Fruit fly (Drosophila melanogaster): Measurements from ENCODE around the gene FMRFaR.

The FMRFaR gene

DNA sequence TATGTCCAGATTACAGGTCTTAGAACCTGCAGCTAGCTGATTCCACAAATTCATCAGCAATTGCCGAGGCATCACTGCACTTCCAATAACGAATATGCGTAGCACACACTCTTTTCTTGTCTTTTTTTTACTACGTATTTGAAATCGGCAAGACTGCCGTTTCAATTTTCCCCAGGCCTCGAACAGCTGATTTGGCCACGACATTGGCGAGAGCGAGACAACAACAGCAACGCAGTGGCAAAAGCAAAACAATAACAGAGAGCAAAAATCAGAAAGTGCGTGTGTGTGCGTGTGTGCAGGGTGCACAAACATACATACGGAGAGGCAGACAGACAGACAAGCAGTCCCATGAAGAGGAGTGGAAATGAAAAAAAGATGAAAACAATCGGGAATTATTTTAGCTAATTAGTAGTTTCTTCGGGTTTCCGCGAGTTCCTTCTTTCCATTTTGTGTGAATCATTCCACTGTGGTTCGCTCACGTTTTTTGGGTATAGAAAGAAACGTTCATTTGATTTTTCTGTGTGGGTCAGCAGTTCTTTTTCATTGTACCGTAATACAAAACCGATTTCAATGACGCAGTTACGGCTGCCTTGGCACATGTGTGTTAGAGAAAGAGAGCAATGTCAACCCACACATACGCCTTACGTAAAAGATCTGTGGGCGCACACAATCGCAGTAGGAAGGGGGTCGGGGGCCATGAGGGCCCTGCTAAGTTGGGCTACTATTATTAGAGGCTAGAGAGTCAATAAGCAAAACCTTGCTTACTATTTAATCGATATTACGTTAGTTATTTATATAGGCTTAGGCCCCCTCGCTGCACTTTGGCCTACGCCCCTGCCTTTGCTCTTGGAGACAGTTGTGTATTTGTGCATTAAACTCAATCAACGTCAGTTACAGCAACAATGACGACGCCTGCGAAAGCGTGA, 58.8 kb downstream of the FMRFaR start (continued):
- no peak for TF ChIP-seq tna (GFP tag; IDR thresholded peaks at IDR 0.05; ENCODE audit: partially characterized antibody)
- TF ChIP-seq CG15011 (GFP tag; optimal IDR thresholded peaks at IDR 0.05), result peak; percentile 97
- TF ChIP-seq CG34422 (GFP tag; IDR thresholded peaks at IDR 0.05), result peak; percentile 99
- TF ChIP-seq Hand (GFP tag; optimal IDR thresholded peaks at IDR 0.05), result peak; percentile 95
- no peak for TF ChIP-seq CG6791 (GFP tag; IDR thresholded peaks at IDR 0.05; ENCODE audit: partially characterized antibody)
- TF ChIP-seq Dip3 (GFP tag; optimal IDR thresholded peaks at IDR 0.05), result peak; percentile 99
- peak; percentile 97 for TF ChIP-seq HmgD (GFP tag; optimal IDR thresholded peaks at IDR 0.05)
- TF ChIP-seq p53 (GFP tag; optimal IDR thresholded peaks at IDR 0.05), result peak; percentile 97
- peak; percentile 96 to 97 for TF ChIP-seq bsh (GFP tag; optimal IDR thresholded peaks at IDR 0.05)
- peak; percentile 97 for TF ChIP-seq sim (GFP tag; IDR thresholded peaks at IDR 0.05)
- TF ChIP-seq Dbx (GFP tag; IDR thresholded peaks at IDR 0.05), result peak; percentile 99
- peak; percentile 81 for TF ChIP-seq Nf-YC (tag; optimal IDR thresholded peaks at IDR 0.05)
- TF ChIP-seq peb (GFP tag; IDR thresholded peaks at IDR 0.05), result peak; percentile 97
- peak; percentile 97 for TF ChIP-seq ham (GFP tag; IDR thresholded peaks at IDR 0.05)
- peak; percentile 96 for TF ChIP-seq disco-r (GFP tag; optimal IDR thresholded peaks at IDR 0.05)
- TF ChIP-seq Xbp1 (GFP tag; optimal IDR thresholded peaks at IDR 0.05), result peak; percentile 99
- TF ChIP-seq bbx (GFP tag; IDR thresholded peaks at IDR 0.05; ENCODE audit: partially characterized antibody), result no peak
- TF ChIP-seq pzg (GFP tag; optimal IDR thresholded peaks at IDR 0.05), result peak; percentile 35
- TF ChIP-seq mam (GFP tag; optimal IDR thresholded peaks at IDR 0.05), result peak; percentile 99
- peak; percentile 98 for TF ChIP-seq crc (GFP tag; optimal IDR thresholded peaks at IDR 0.05)
- peak; percentile 99 for TF ChIP-seq lbe (GFP tag; optimal IDR thresholded peaks at IDR 0.05)
- TF ChIP-seq cato (GFP tag; optimal IDR thresholded peaks at IDR 0.05; ENCODE audit: borderline replicate concordance), result peak; percentile 97
- peak; percentile 97 for TF ChIP-seq CG4282 (GFP tag; optimal IDR thresholded peaks at IDR 0.05)
- TF ChIP-seq pros (GFP tag; optimal IDR thresholded peaks at IDR 0.05), result no peak
- TF ChIP-seq CG4328 (GFP tag; optimal IDR thresholded peaks at IDR 0.05), result peak; percentile 95
- TF ChIP-seq CG3995 (GFP tag; optimal IDR thresholded peaks at IDR 0.05), result peak; percentile 86
- TF ChIP-seq CG7556 (GFP tag; optimal IDR thresholded peaks at IDR 0.05), result peak; percentile 97
- peak; percentile 98 for TF ChIP-seq CG9817 (tag; optimal IDR thresholded peaks at IDR 0.05)
- TF ChIP-seq CG2678 (tag; optimal IDR thresholded peaks at IDR 0.05), result peak; percentile 98
- peak; percentile 97 for TF ChIP-seq CG12391 (tag; optimal IDR thresholded peaks at IDR 0.05)
- TF ChIP-seq CG14710 (tag; optimal IDR thresholded peaks at IDR 0.05), result peak; percentile 91
- peak; percentile 99 for TF ChIP-seq Sox102F (GFP tag; optimal IDR thresholded peaks at IDR 0.05)
- TF ChIP-seq Hey (tag; optimal IDR thresholded peaks at IDR 0.05), result peak; percentile 93
- no peak for TF ChIP-seq CG14860 (GFP tag; IDR thresholded peaks at IDR 0.05; ENCODE audit: partially characterized antibody)
- peak; percentile 82 for TF ChIP-seq CG10431 (GFP tag; optimal IDR thresholded peaks at IDR 0.05)
- TF ChIP-seq CG10321 (GFP tag; IDR thresholded peaks at IDR 0.05), result peak; percentile 96
- TF ChIP-seq CrebB (tag; optimal IDR thresholded peaks at IDR 0.05), result peak; percentile 96
- TF ChIP-seq CG1602 (GFP tag; optimal IDR thresholded peaks at IDR 0.05), result peak; percentile 98
- peak; percentile 85 for TF ChIP-seq exex (tag; optimal IDR thresholded peaks at IDR 0.05)
- peak; percentile 99 for TF ChIP-seq CG10209 (GFP tag; optimal IDR thresholded peaks at IDR 0.05)
- peak; percentile 90 for TF ChIP-seq CG8281 (tag; optimal IDR thresholded peaks at IDR 0.05)
- peak; percentile 53 for TF ChIP-seq Dref (GFP tag; IDR thresholded peaks at IDR 0.05)
- TF ChIP-seq E2f2 (GFP tag; IDR thresholded peaks at IDR 0.05), result peak; percentile 89
- TF ChIP-seq unc-4 (GFP tag; IDR thresholded peaks at IDR 0.05; ENCODE audit: partially characterized antibody), result peak; percentile 31; the same call in 1 of the 2 replicates
- TF ChIP-seq gsb-n (tag; optimal IDR thresholded peaks at IDR 0.05), result peak; percentile 93
- TF ChIP-seq CG11695 (GFP tag; IDR thresholded peaks at IDR 0.05), result peak; percentile 98
- TF ChIP-seq onecut (GFP tag; IDR thresholded peaks at IDR 0.05), result peak; percentile 97
